Fruit fly (Drosophila melanogaster): Measurements from ENCODE around the gene CG42323.

Gene CG42323

dm6 chrX:18422112-18422511 is at the start of gene CG42323:
CG42323 (plus strand) TSS chrX:18422413.
- TF ChIP-seq insv (optimal IDR thresholded peaks at IDR 0.05) = no peak
- no peak for TF ChIP-seq Sin3A (optimal IDR thresholded peaks at IDR 0.05)
- TF ChIP-seq Myc (optimal IDR thresholded peaks at IDR 0.05) = no peak
- TF ChIP-seq psq (optimal IDR thresholded peaks at IDR 0.05) = no peak
- TF ChIP-seq h (optimal IDR thresholded peaks at IDR 0.05) = no peak
- TF ChIP-seq ttk (optimal IDR thresholded peaks at IDR 0.05) = no peak

- TF ChIP-seq ttk (optimal IDR thresholded peaks at IDR 0.05) (no peak), psq (optimal IDR thresholded peaks at IDR 0.05) (no peak), Sin3A (optimal IDR thresholded peaks at IDR 0.05) (no peak), insv (optimal IDR thresholded peaks at IDR 0.05) (no peak), h (optimal IDR thresholded peaks at IDR 0.05) (no peak), Myc (optimal IDR thresholded peaks at IDR 0.05) (no peak)
Observed at dm6 chrX:18374421-18374935, 47.7 kb upstream of the CG42323 start.

- TF ChIP-seq h (optimal IDR thresholded peaks at IDR 0.05) (no peak), insv (optimal IDR thresholded peaks at IDR 0.05) (no peak), psq (optimal IDR thresholded peaks at IDR 0.05) (no peak), Sin3A (optimal IDR thresholded peaks at IDR 0.05) (no peak), ttk (optimal IDR thresholded peaks at IDR 0.05) (no peak), Myc (optimal IDR thresholded peaks at IDR 0.05) (no peak)
Observed at dm6 chrX:18379791-18380190, 42.4 kb upstream of the CG42323 start, which contains the start of the genes por and CG6179. por (minus strand) TSS chrX:18379854. CG6179 (plus strand) TSS chrX:18380082.

- TF ChIP-seq h (optimal IDR thresholded peaks at IDR 0.05) (no peak), psq (optimal IDR thresholded peaks at IDR 0.05) (no peak), ttk (optimal IDR thresholded peaks at IDR 0.05) (no peak), Myc (optimal IDR thresholded peaks at IDR 0.05) (no peak), insv (optimal IDR thresholded peaks at IDR 0.05) (no peak), Sin3A (optimal IDR thresholded peaks at IDR 0.05) (no peak)
Observed at dm6 chrX:18385056-18385455, 37.2 kb upstream of the CG42323 start, which contains the start of gene betaCOP. betaCOP (minus strand) TSS chrX:18385242.

dm6 chrX:18385801-18386200 is 36.4 kb upstream of the CG42323 start:
- TF ChIP-seq insv (optimal IDR thresholded peaks at IDR 0.05) = no peak
- TF ChIP-seq Sin3A (optimal IDR thresholded peaks at IDR 0.05) = no peak
- TF ChIP-seq h (optimal IDR thresholded peaks at IDR 0.05) = no peak
- TF ChIP-seq ttk (optimal IDR thresholded peaks at IDR 0.05) = no peak
- no peak for TF ChIP-seq psq (optimal IDR thresholded peaks at IDR 0.05)
- no peak for TF ChIP-seq Myc (optimal IDR thresholded peaks at IDR 0.05)

dm6 chrX:18386784-18387183 is 35.4 kb upstream of the CG42323 start, which contains the start of gene Tsf1:
Tsf1 (plus strand) TSS chrX:18387084.
- TF ChIP-seq h (optimal IDR thresholded peaks at IDR 0.05) (no peak), psq (optimal IDR thresholded peaks at IDR 0.05) (no peak)

- TF ChIP-seq psq (optimal IDR thresholded peaks at IDR 0.05) (no peak), h (optimal IDR thresholded peaks at IDR 0.05) (no peak)
Observed at dm6 chrX:18395157-18395556, 27.1 kb upstream of the CG42323 start.

- no peak for TF ChIP-seq insv (optimal IDR thresholded peaks at IDR 0.05)
- no peak for TF ChIP-seq psq (optimal IDR thresholded peaks at IDR 0.05)
- no peak for TF ChIP-seq h (optimal IDR thresholded peaks at IDR 0.05)
- no peak for TF ChIP-seq Sin3A (optimal IDR thresholded peaks at IDR 0.05)
- no peak for TF ChIP-seq ttk (optimal IDR thresholded peaks at IDR 0.05)
Observed at dm6 chrX:18399965-18400364, 22.2 kb upstream of the CG42323 start, which contains the start of gene CG34328. CG34328 (minus strand) TSS chrX:18400065.

dm6 chrX:18402564-18402963 is 19.6 kb upstream of the CG42323 start:
- TF ChIP-seq insv (optimal IDR thresholded peaks at IDR 0.05) = no peak
- no peak for TF ChIP-seq psq (optimal IDR thresholded peaks at IDR 0.05)
- TF ChIP-seq ttk (optimal IDR thresholded peaks at IDR 0.05) = no peak
- no peak for TF ChIP-seq Sin3A (optimal IDR thresholded peaks at IDR 0.05)
- TF ChIP-seq h (optimal IDR thresholded peaks at IDR 0.05) = no peak
- no peak for TF ChIP-seq Myc (optimal IDR thresholded peaks at IDR 0.05)

- TF ChIP-seq Myc (optimal IDR thresholded peaks at IDR 0.05) = no peak
- no peak for TF ChIP-seq Sin3A (optimal IDR thresholded peaks at IDR 0.05)
- TF ChIP-seq insv (optimal IDR thresholded peaks at IDR 0.05) = no peak
- TF ChIP-seq h (optimal IDR thresholded peaks at IDR 0.05) = no peak
- no peak for TF ChIP-seq psq (optimal IDR thresholded peaks at IDR 0.05)
- no peak for TF ChIP-seq ttk (optimal IDR thresholded peaks at IDR 0.05)
Observed at dm6 chrX:18404150-18404631, 18.0 kb upstream of the CG42323 start.

dm6 chrX:18404632-18405238 is 17.5 kb upstream of the CG42323 start:
- no peak for TF ChIP-seq ttk (optimal IDR thresholded peaks at IDR 0.05)
- TF ChIP-seq Sin3A (optimal IDR thresholded peaks at IDR 0.05) = no peak
- TF ChIP-seq h (optimal IDR thresholded peaks at IDR 0.05) = no peak
- no peak for TF ChIP-seq Myc (optimal IDR thresholded peaks at IDR 0.05)
- no peak for TF ChIP-seq insv (optimal IDR thresholded peaks at IDR 0.05)
- no peak for TF ChIP-seq psq (optimal IDR thresholded peaks at IDR 0.05)

- TF ChIP-seq insv (optimal IDR thresholded peaks at IDR 0.05) (no peak), ttk (optimal IDR thresholded peaks at IDR 0.05) (no peak), psq (optimal IDR thresholded peaks at IDR 0.05) (no peak), h (optimal IDR thresholded peaks at IDR 0.05) (no peak), Myc (optimal IDR thresholded peaks at IDR 0.05) (no peak)
Observed at dm6 chrX:18405567-18406059, 16.6 kb upstream of the CG42323 start.
